Fruit fly (Drosophila melanogaster): ENCODE data around the gene Doc2.

- no peak for TF ChIP-seq dsx (GFP tag; optimal IDR thresholded peaks at IDR 0.05; ENCODE audit: poor library complexity, severe bottlenecking)
- no peak for TF ChIP-seq Hr39 (GFP tag; optimal IDR thresholded peaks at IDR 0.05)
- TF ChIP-seq CG10669 (GFP tag; optimal IDR thresholded peaks at IDR 0.05), result no peak
- TF ChIP-seq net (GFP tag; optimal IDR thresholded peaks at IDR 0.05), result no peak
- no peak for TF ChIP-seq Blimp-1 (GFP tag; optimal IDR thresholded peaks at IDR 0.05)
- TF ChIP-seq CG32006 (GFP tag; optimal IDR thresholded peaks at IDR 0.05), result no peak
- no peak for TF ChIP-seq Eip78C (GFP tag)
- TF ChIP-seq CG4318 (GFP tag; optimal IDR thresholded peaks at IDR 0.05), result no peak
- TF ChIP-seq CG8632 (GFP tag; optimal IDR thresholded peaks at IDR 0.05), result no peak
- peak; percentile 76 for TF ChIP-seq fkh (GFP tag; optimal IDR thresholded peaks at IDR 0.05)
- TF ChIP-seq salr (GFP tag; optimal IDR thresholded peaks at IDR 0.05), result no peak
- no peak for TF ChIP-seq esn (GFP tag; optimal IDR thresholded peaks at IDR 0.05)
- no peak for TF ChIP-seq Gug (GFP tag; IDR thresholded peaks at IDR 0.05)
These were observed 5.7 kb upstream of the Doc2 start for dm6 chr3L:9024741-9025140.

Measured in whole organism, prepupa.